Worm (Caenorhabditis elegans): ENCODE results near the gene pas-2.

Gene pas-2

ce11 chrV:10747263-10747951, 22.8 kb upstream of the pas-2 start, which contains the start of the genes selt-1.2 and F28H7.2:
TSS of gene selt-1.2 (minus strand) at chrV:10747363.
TSS of gene F28H7.2 (plus strand) at chrV:10747901.
- no peak for TF ChIP-seq nhr-43 (tag; optimal IDR thresholded peaks at IDR 0.05; ENCODE audit: poor library complexity, severe bottlenecking)
- TF ChIP-seq pqm-1 (tag; optimal IDR thresholded peaks at IDR 0.05) = peak; percentile 40
- TF ChIP-seq aly-2 (tag; optimal IDR thresholded peaks at IDR 0.05) = no peak
- TF ChIP-seq nhr-76 (tag; optimal IDR thresholded peaks at IDR 0.05) = no peak
- TF ChIP-seq elt-2 (tag; optimal IDR thresholded peaks at IDR 0.05) = no peak
- no peak for TF ChIP-seq snpc-4 (tag; optimal IDR thresholded peaks at IDR 0.05)
- no peak for TF ChIP-seq pha-4 (tag; optimal IDR thresholded peaks at IDR 0.05)

ce11 chrV:10750630-10751029, 19.5 kb upstream of the pas-2 start, which contains the start of gene F28H7.3:
TSS of gene F28H7.3 (minus strand) at chrV:10750788.
- TF ChIP-seq pqm-1 (tag; optimal IDR thresholded peaks at IDR 0.05) (peak; percentile 96), unc-62 (GFP tag; optimal IDR thresholded peaks at IDR 0.05) (no peak), elt-2 (tag; optimal IDR thresholded peaks at IDR 0.05) (peak; percentile 95), jun-1 (tag; optimal IDR thresholded peaks at IDR 0.05) (peak; percentile 61), elt-3 (tag; optimal IDR thresholded peaks at IDR 0.05) (no peak)

ce11 chrV:10754050-10754449, 16.1 kb upstream of the pas-2 start, which contains the start of gene F28H7.7:
TSS of gene F28H7.7 (minus strand) at chrV:10754150.
- no peak for TF ChIP-seq nhr-76 (tag; optimal IDR thresholded peaks at IDR 0.05)
- TF ChIP-seq ama-1 (optimal IDR thresholded peaks at IDR 0.05) = no peak
- no peak for TF ChIP-seq ztf-4 (tag; optimal IDR thresholded peaks at IDR 0.05)
- no peak for TF ChIP-seq ceh-82 (tag; optimal IDR thresholded peaks at IDR 0.05)
- no peak for TF ChIP-seq daf-12 (tag; optimal IDR thresholded peaks at IDR 0.05)
- TF ChIP-seq ceh-28 (tag; optimal IDR thresholded peaks at IDR 0.05) = no peak
- TF ChIP-seq lin-15B (tag; optimal IDR thresholded peaks at IDR 0.05) = no peak
- no peak for TF ChIP-seq nhr-11 (tag; optimal IDR thresholded peaks at IDR 0.05)
- no peak for TF ChIP-seq unc-62 (GFP tag; optimal IDR thresholded peaks at IDR 0.05)
- no peak for TF ChIP-seq ceh-16 (tag; optimal IDR thresholded peaks at IDR 0.05)

- TF ChIP-seq ceh-28 (tag; optimal IDR thresholded peaks at IDR 0.05) = no peak
- no peak for TF ChIP-seq egl-27 (tag; optimal IDR thresholded peaks at IDR 0.05)
- no peak for TF ChIP-seq fkh-2 (tag; optimal IDR thresholded peaks at IDR 0.05)
- TF ChIP-seq hmg-11 (tag; optimal IDR thresholded peaks at IDR 0.05) = no peak
- no peak for TF ChIP-seq eor-1 (tag; optimal IDR thresholded peaks at IDR 0.05)
- TF ChIP-seq nhr-25 (tag; optimal IDR thresholded peaks at IDR 0.05) = no peak
- TF ChIP-seq R02D3.7 (tag; optimal IDR thresholded peaks at IDR 0.05) = no peak
- no peak for TF ChIP-seq lin-39 (tag; optimal IDR thresholded peaks at IDR 0.05)
- TF ChIP-seq fkh-10 (GFP tag; optimal IDR thresholded peaks at IDR 0.05) = no peak
- no peak for TF ChIP-seq ama-1 (optimal IDR thresholded peaks at IDR 0.05)
- no peak for TF ChIP-seq ztf-4 (tag; optimal IDR thresholded peaks at IDR 0.05)
- TF ChIP-seq ceh-82 (tag; optimal IDR thresholded peaks at IDR 0.05) = no peak
- no peak for TF ChIP-seq nhr-77 (tag; optimal IDR thresholded peaks at IDR 0.05)
These were observed 13.5 kb upstream of the pas-2 start, which contains the start of gene irld-6 for ce11 chrV:10756698-10757097. TSS of gene irld-6 (minus strand) at chrV:10756798.

- TF ChIP-seq egl-5 (tag; optimal IDR thresholded peaks at IDR 0.05) (peak; percentile 40), ztf-11 (tag; optimal IDR thresholded peaks at IDR 0.05) (no peak), elt-2 (tag; optimal IDR thresholded peaks at IDR 0.05) (no peak), mdl-1 (tag; optimal IDR thresholded peaks at IDR 0.05) (no peak), nhr-25 (tag; optimal IDR thresholded peaks at IDR 0.05) (peak; percentile 83), aly-2 (tag; optimal IDR thresholded peaks at IDR 0.05) (no peak), nhr-67 (tag; optimal IDR thresholded peaks at IDR 0.05) (no peak), unc-62 (GFP tag; optimal IDR thresholded peaks at IDR 0.05) (no peak), nfya-1 (tag; optimal IDR thresholded peaks at IDR 0.05; ENCODE audit: insufficient read depth) (no peak), elt-1 (tag; optimal IDR thresholded peaks at IDR 0.05) (no peak), fkh-2 (tag; optimal IDR thresholded peaks at IDR 0.05) (no peak), lin-39 (tag; optimal IDR thresholded peaks at IDR 0.05) (no peak), jun-1 (tag; optimal IDR thresholded peaks at IDR 0.05) (no peak), ceh-16 (tag; optimal IDR thresholded peaks at IDR 0.05) (no peak), fos-1 (tag; optimal IDR thresholded peaks at IDR 0.05) (no peak), nhr-23 (tag; optimal IDR thresholded peaks at IDR 0.05) (peak; percentile 35), nhr-237 (tag; optimal IDR thresholded peaks at IDR 0.05) (no peak), elt-3 (tag; optimal IDR thresholded peaks at IDR 0.05) (no peak), hmg-11 (tag; optimal IDR thresholded peaks at IDR 0.05) (no peak)
These were observed 13.0 kb upstream of the pas-2 start for ce11 chrV:10757128-10757527.

Data from whole organism, L3 larva.